Worm (Caenorhabditis elegans) whole organism, L1 larva: Measurements from ENCODE around the gene rsef-1.

Experiments used
- F16B12.6 ChIP-seq: fragments of 150-350 bp; optimal IDR thresholded peaks from 2 replicates; lab custom pipeline; 2014; ENCODE audit warnings: missing biosample characterization, missing genetic modification characterization
- aha-1 ChIP-seq: fragments of 150-350 bp; optimal IDR thresholded peaks from 2 replicates; lab custom pipeline; 2014; ENCODE audit warnings: missing biosample characterization, missing genetic modification characterization
- alr-1 ChIP-seq: fragments of 200-800 bp; sonication (Bioruptor generic); optimal IDR thresholded peaks from 2 replicates; lab custom pipeline; 2018; ENCODE audit warnings: borderline replicate concordance, mild to moderate bottlenecking, missing genetic modification characterization, missing compliant biosample characterization
- aly-2 ChIP-seq: fragments of 150-350 bp; optimal IDR thresholded peaks from 2 replicates; lab custom pipeline; 2014; ENCODE audit warnings: missing biosample characterization, missing genetic modification characterization
- blmp-1 ChIP-seq: fragments of 150-350 bp; optimal IDR thresholded peaks from 2 replicates; lab custom pipeline; 2014; ENCODE audit warnings: missing biosample characterization, missing genetic modification characterization
- ceh-63 ChIP-seq: fragments of 200-800 bp; sonication (Bioruptor generic); optimal IDR thresholded peaks from 2 replicates; lab custom pipeline; 2018; ENCODE audit warnings: mild to moderate bottlenecking, missing genetic modification characterization, missing compliant biosample characterization
- ceh-82 ChIP-seq, 3 experiments: fragments of 150-350 bp in 1 of 3; sonication (generic microtip) in 2 of 3; optimal IDR thresholded peaks; 2 replicates each; lab custom pipeline; 2014 to 2017; ENCODE audit warnings: missing biosample characterization in 3 of 3, missing genetic modification characterization in 3 of 3
- ces-1 ChIP-seq: fragments of 150-350 bp; optimal IDR thresholded peaks from 2 replicates; lab custom pipeline; 2014; ENCODE audit warnings: missing biosample characterization, missing genetic modification reagents, missing genetic modification characterization
- dpl-1 ChIP-seq, 3 experiments: fragments of 150-350 bp in 2 of 3; sonication (generic microtip) in 1 of 3; optimal IDR thresholded peaks; 2 replicates each; lab custom pipeline; 2014 to 2017; ENCODE audit warnings: missing biosample characterization in 3 of 3, missing genetic modification characterization in 3 of 3, missing genetic modification reagents in 3 of 3
- fkh-10 ChIP-seq: sonication (generic microtip); optimal IDR thresholded peaks from 2 replicates; lab custom pipeline; 2017; ENCODE audit warnings: missing biosample characterization, missing genetic modification reagents, missing genetic modification characterization
- hlh-17 ChIP-seq: fragments of 200-800 bp; sonication (Bioruptor generic); optimal IDR thresholded peaks from 2 replicates; lab custom pipeline; 2018; ENCODE audit warnings: missing genetic modification characterization, mild to moderate bottlenecking, missing compliant biosample characterization, moderate library complexity, borderline replicate concordance
- hlh-4 ChIP-seq: sonication (generic microtip); optimal IDR thresholded peaks from 2 replicates; lab custom pipeline; 2016; ENCODE audit warnings: mild to moderate bottlenecking, missing genetic modification characterization, missing compliant biosample characterization
- irx-1 ChIP-seq: sonication (generic microtip); optimal IDR thresholded peaks from 2 replicates; lab custom pipeline; 2016; ENCODE audit warnings: missing genetic modification characterization, missing compliant biosample characterization
- lin-13 ChIP-seq: fragments of 150-350 bp; optimal IDR thresholded peaks from 2 replicates; lab custom pipeline; 2014; ENCODE audit warnings: missing biosample characterization, missing genetic modification reagents, missing genetic modification characterization
- lin-14 ChIP-seq: fragments of 200-800 bp; sonication (Bioruptor generic); optimal IDR thresholded peaks from 2 replicates; lab custom pipeline; 2018; ENCODE audit warnings: mild to moderate bottlenecking, missing genetic modification characterization, moderate library complexity, missing compliant biosample characterization
- lin-15B ChIP-seq: fragments of 150-350 bp; sonication (generic microtip); optimal IDR thresholded peaks from 3 replicates; lab custom pipeline; 2014; ENCODE audit warnings: missing biosample characterization, missing genetic modification characterization
- lin-35 ChIP-seq, 2 experiments: fragments of 150-350 bp; optimal IDR thresholded peaks; 2 replicates each; lab custom pipeline; 2014; ENCODE audit warnings: missing biosample characterization in 2 of 2, missing genetic modification characterization in 2 of 2, missing genetic modification reagents in 2 of 2
- lin-39 ChIP-seq: fragments of 150-350 bp; optimal IDR thresholded peaks from 2 replicates; lab custom pipeline; 2014; ENCODE audit warnings: missing biosample characterization, missing genetic modification reagents, missing genetic modification characterization
- lsy-2 ChIP-seq, 2 experiments: fragments of 150-350 bp; optimal IDR thresholded peaks; 2 replicates each; lab custom pipeline; 2014; ENCODE audit warnings: missing biosample characterization in 2 of 2, missing genetic modification characterization in 2 of 2
- mab-9 ChIP-seq: fragments of 200-800 bp; sonication (Bioruptor generic); IDR thresholded peaks from 2 replicates; pipeline ENCODE4 v1.3.6; 2022; ENCODE audit warnings: missing genetic modification reagents, missing genetic modification characterization, missing compliant biosample characterization
- nhr-11 ChIP-seq: fragments of 150-350 bp; optimal IDR thresholded peaks from 2 replicates; lab custom pipeline; 2014; ENCODE audit warnings: missing biosample characterization, missing genetic modification characterization
- nhr-12 ChIP-seq: sonication (generic microtip); optimal IDR thresholded peaks from 2 replicates; lab custom pipeline; 2017; ENCODE audit warnings: missing biosample characterization, missing genetic modification characterization
- nhr-19 ChIP-seq: fragments of 200-800 bp; sonication (Bioruptor generic); conservative IDR thresholded peaks from 2 replicates; pipeline ENCODE4 v1.3.6; 2022; ENCODE audit warnings: missing genetic modification characterization, missing compliant biosample characterization
- nhr-20 ChIP-seq: sonication (generic microtip); optimal IDR thresholded peaks from 2 replicates; lab custom pipeline; 2016; ENCODE audit warnings: mild to moderate bottlenecking, missing genetic modification characterization, missing compliant biosample characterization
- nhr-47 ChIP-seq: sonication (generic microtip); optimal IDR thresholded peaks from 2 replicates; lab custom pipeline; 2016; ENCODE audit warnings: mild to moderate bottlenecking, missing genetic modification characterization, moderate library complexity, missing compliant biosample characterization
- nhr-71 ChIP-seq: sonication (generic microtip); optimal IDR thresholded peaks from 2 replicates; lab custom pipeline; 2016; ENCODE audit warnings: mild to moderate bottlenecking, missing genetic modification characterization, moderate library complexity, missing compliant biosample characterization
- nhr-76 ChIP-seq: sonication (generic microtip); optimal IDR thresholded peaks from 2 replicates; lab custom pipeline; 2017; ENCODE audit warnings: missing biosample characterization, missing genetic modification characterization
- nhr-77 ChIP-seq: fragments of 150-350 bp; optimal IDR thresholded peaks from 2 replicates; lab custom pipeline; 2014; ENCODE audit warnings: missing biosample characterization, missing genetic modification characterization
- nhr-84 ChIP-seq: sonication (generic microtip); optimal IDR thresholded peaks from 2 replicates; lab custom pipeline; 2017; ENCODE audit warnings: missing biosample characterization, missing genetic modification characterization
- nhr-85 ChIP-seq: sonication (generic microtip); peaks from one replicate; lab custom pipeline; 2016; ENCODE audit warnings: missing genetic modification characterization, inconsistent platforms, missing compliant biosample characterization
- nhr-90 ChIP-seq: sonication (generic microtip); optimal IDR thresholded peaks from 2 replicates; lab custom pipeline; 2016; ENCODE audit warnings: mild to moderate bottlenecking, missing genetic modification characterization, missing compliant biosample characterization; ENCODE audit not compliant: poor library complexity
- pag-3 ChIP-seq: sonication (generic microtip); optimal IDR thresholded peaks from 2 replicates; lab custom pipeline; 2017; ENCODE audit warnings: missing genetic modification characterization, mild to moderate bottlenecking, missing compliant biosample characterization, antibody characterized with exemption, borderline replicate concordance; ENCODE audit not compliant: insufficient read depth
- pax-3 ChIP-seq: fragments of 200-800 bp; sonication (Bioruptor generic); optimal IDR thresholded peaks from 2 replicates; lab custom pipeline; 2018; ENCODE audit warnings: mild to moderate bottlenecking, missing genetic modification characterization, moderate library complexity, missing compliant biosample characterization
- rnt-1 ChIP-seq: sonication (generic microtip); optimal IDR thresholded peaks from 2 replicates; lab custom pipeline; 2016; ENCODE audit warnings: mild to moderate bottlenecking, missing genetic modification characterization, moderate library complexity, missing compliant biosample characterization
- snpc-4 ChIP-seq: fragments of 150-350 bp; optimal IDR thresholded peaks from 2 replicates; lab custom pipeline; 2014; ENCODE audit warnings: missing biosample characterization, missing genetic modification characterization
- sox-4 ChIP-seq: sonication (generic microtip); optimal IDR thresholded peaks from 2 replicates; lab custom pipeline; 2016; ENCODE audit warnings: missing genetic modification characterization, missing compliant biosample characterization
- sup-37 ChIP-seq: fragments of 200-800 bp; sonication (Bioruptor generic); optimal IDR thresholded peaks from 2 replicates; lab custom pipeline; 2018; ENCODE audit warnings: mild to moderate bottlenecking, missing genetic modification characterization, missing compliant biosample characterization
- swsn-7 ChIP-seq: sonication (generic microtip); optimal IDR thresholded peaks from 2 replicates; lab custom pipeline; 2016; ENCODE audit warnings: missing genetic modification characterization, missing compliant biosample characterization
- tbx-2 ChIP-seq: sonication (generic microtip); optimal IDR thresholded peaks from 2 replicates; lab custom pipeline; 2016; ENCODE audit warnings: missing genetic modification characterization, missing compliant biosample characterization
- tlp-1 ChIP-seq: fragments of 150-350 bp; optimal IDR thresholded peaks from 2 replicates; lab custom pipeline; 2014; ENCODE audit warnings: missing biosample characterization, missing genetic modification characterization
- unc-30 ChIP-seq: sonication (generic microtip); optimal IDR thresholded peaks from 2 replicates; lab custom pipeline; 2017; ENCODE audit warnings: missing biosample characterization, missing genetic modification characterization
- unc-86 ChIP-seq: sonication (generic microtip); optimal IDR thresholded peaks from 2 replicates; lab custom pipeline; 2016; ENCODE audit warnings: missing genetic modification characterization, missing compliant biosample characterization
- unc-98 ChIP-seq: fragments of 200-800 bp; sonication (Bioruptor generic); IDR thresholded peaks from 2 replicates; pipeline ENCODE4 v1.3.6; 2022; ENCODE audit warnings: missing genetic modification characterization, missing compliant biosample characterization
- vab-15 ChIP-seq: sonication (generic microtip); optimal IDR thresholded peaks from 2 replicates; lab custom pipeline; 2017; ENCODE audit warnings: missing genotype, mild to moderate bottlenecking, missing genetic modification characterization, missing compliant biosample characterization
- zag-1 ChIP-seq: fragments of 150-350 bp; optimal IDR thresholded peaks from 2 replicates; lab custom pipeline; 2014; ENCODE audit warnings: missing biosample characterization, missing genetic modification characterization
- ztf-4 ChIP-seq: fragments of 150-350 bp; optimal IDR thresholded peaks from 2 replicates; lab custom pipeline; 2014; ENCODE audit warnings: missing biosample characterization, missing genetic modification characterization

The rsef-1 gene

DNA sequence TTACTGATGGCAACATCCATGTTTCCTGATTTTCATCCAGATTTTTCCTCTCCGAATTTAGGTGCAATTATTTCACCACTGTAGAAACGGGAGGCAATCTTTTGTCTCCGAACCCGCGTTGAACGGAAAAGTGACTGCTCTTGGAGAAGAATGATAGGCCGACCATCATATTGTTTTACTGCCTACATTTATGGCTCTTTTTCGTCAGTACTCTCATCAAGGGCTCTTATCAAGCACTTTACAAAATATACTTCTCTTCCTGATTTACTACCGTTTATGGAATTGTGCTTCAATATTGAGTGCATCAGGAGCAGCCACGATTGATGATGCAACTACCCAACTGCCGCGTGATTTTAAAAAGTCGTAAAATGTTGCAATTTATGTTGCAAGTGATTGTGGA lies 4.8 kb downstream of the rsef-1 start:
- TF ChIP-seq nhr-19 (GFP tag; lab: Robert Waterston, UW) (no peak), nhr-77 (no peak), mab-9 (no peak), ceh-63 (no peak), zag-1 (tag; lab: Kevin White, UChicago) (no peak), ztf-4 (tag; lab: Kevin White, UChicago) (no peak), unc-86 (tag; lab: Kevin White, UChicago) (no peak), lin-39 (tag; lab: Kevin White, UChicago) (no peak), nhr-84 (tag; lab: Kevin White, UChicago) (no peak), blmp-1 (tag; lab: Kevin White, UChicago) (no peak)

DNA sequence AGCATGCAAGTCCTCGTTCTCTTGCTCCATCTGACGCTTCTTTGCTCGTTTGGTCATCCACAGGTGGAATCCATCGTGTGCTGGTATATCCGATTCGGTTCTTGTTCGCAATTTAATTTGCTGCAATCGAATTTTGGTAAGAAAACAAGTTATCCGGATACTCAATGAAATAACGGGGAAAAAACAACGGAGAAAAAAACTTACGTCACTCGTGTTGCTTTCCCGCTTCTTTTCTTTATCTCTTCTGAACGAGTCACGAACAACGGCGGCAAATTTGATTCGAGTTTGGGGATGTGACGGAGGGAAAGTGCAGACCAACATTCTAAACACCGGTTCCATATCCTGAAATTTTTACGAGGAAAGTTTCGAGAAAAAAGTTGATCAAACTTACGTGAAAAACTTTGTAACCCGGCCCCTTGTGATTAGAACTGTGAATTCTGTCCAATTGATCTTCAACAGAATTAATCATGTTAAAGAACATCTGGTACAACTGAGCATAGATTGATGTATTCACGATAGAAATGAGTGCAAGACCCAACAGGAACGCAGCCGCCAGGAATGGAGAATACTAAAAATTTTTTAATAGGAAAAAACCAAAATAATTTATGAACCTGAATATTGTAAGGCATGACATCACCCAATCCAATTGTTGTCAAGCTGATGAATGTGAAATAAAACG lies 7.7 kb downstream of the rsef-1 start:
- TF ChIP-seq fkh-10 (GFP tag; lab: Kevin White, UChicago): peak; percentile 50
- peak; percentile 25 for TF ChIP-seq tbx-2 (tag; lab: Kevin White, UChicago)
- no peak for TF ChIP-seq lin-15B (tag; lab: Kevin White, UChicago)
- peak; percentile 49 for TF ChIP-seq lin-14 (GFP tag; lab: Kevin White, UChicago)
- TF ChIP-seq swsn-7 (tag; lab: Kevin White, UChicago): no peak

DNA sequence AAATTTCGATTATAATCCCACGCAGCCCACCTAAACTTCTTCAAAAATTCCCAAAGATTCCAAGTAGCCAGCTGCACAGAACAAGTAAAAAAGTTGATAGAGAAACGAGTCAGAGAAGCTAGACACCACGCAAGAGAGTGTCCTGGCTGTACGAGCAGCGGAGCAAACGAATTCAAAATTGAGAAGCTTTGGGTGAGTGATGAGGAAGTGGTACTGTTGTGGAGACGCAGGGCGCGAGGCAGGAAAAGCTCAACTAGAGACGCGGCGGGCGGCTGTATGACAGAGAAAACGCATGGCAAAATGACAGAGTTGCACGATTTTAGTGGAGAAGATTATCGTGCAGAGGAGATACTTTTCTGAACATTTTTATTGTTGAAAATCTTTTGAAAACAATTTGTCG lies 10.0 kb downstream of the rsef-1 start:
- peak in 1 of 2 experiments; percentile 57 for TF ChIP-seq lsy-2 (tag; optimal IDR thresholded peaks at IDR 0.05; lab: Kevin White, UChicago)
- TF ChIP-seq swsn-7 (tag; lab: Kevin White, UChicago): peak; percentile 64
- TF ChIP-seq lin-14 (GFP tag; lab: Kevin White, UChicago): peak; percentile 86
- no peak for TF ChIP-seq lin-35 (GFP tag; optimal IDR thresholded peaks at IDR 0.05; lab: Kevin White, UChicago)
- no peak for TF ChIP-seq blmp-1 (tag; lab: Kevin White, UChicago)
- TF ChIP-seq nhr-90 (tag; lab: Kevin White, UChicago): no peak
- TF ChIP-seq aha-1 (tag; lab: Kevin White, UChicago): no peak
- peak; percentile 47 for TF ChIP-seq nhr-19 (GFP tag; lab: Robert Waterston, UW)
- no peak for TF ChIP-seq lin-39 (tag; lab: Kevin White, UChicago)
- TF ChIP-seq unc-86 (tag; lab: Kevin White, UChicago): peak; percentile 41
- peak; percentile 20 for TF ChIP-seq nhr-20 (tag; lab: Kevin White, UChicago)
- no peak for TF ChIP-seq unc-30
- peak; percentile 47 for TF ChIP-seq tbx-2 (tag; lab: Kevin White, UChicago)
- TF ChIP-seq pax-3 (tag; lab: Kevin White, UChicago): no peak
- TF ChIP-seq rnt-1 (tag; lab: Kevin White, UChicago): peak; percentile 76
- no peak for TF ChIP-seq zag-1 (tag; lab: Kevin White, UChicago)
- no peak for TF ChIP-seq hlh-17 (GFP tag; lab: Kevin White, UChicago)
- TF ChIP-seq pag-3 (tag; lab: Kevin White, UChicago): no peak
- TF ChIP-seq unc-98 (GFP tag; lab: Robert Waterston, UW): no peak
- no peak for TF ChIP-seq F16B12.6 (tag; lab: Kevin White, UChicago)
- no peak for TF ChIP-seq nhr-77
- TF ChIP-seq nhr-11 (tag; lab: Kevin White, UChicago): no peak
- TF ChIP-seq tlp-1 (tag; lab: Kevin White, UChicago): no peak
- TF ChIP-seq dpl-1 (GFP tag; optimal IDR thresholded peaks at IDR 0.05; lab: Kevin White, UChicago): peak in 1 of 3 experiments; percentile 6
- no peak for TF ChIP-seq irx-1 (tag; lab: Kevin White, UChicago)
- TF ChIP-seq nhr-84 (tag; lab: Kevin White, UChicago): no peak
- TF ChIP-seq vab-15: no peak
- peak; percentile 72 for TF ChIP-seq nhr-71
- no peak for TF ChIP-seq nhr-76 (tag; lab: Kevin White, UChicago)
- TF ChIP-seq fkh-10 (GFP tag; lab: Kevin White, UChicago): peak; percentile 62
- peak; percentile 58 for TF ChIP-seq nhr-47 (tag; lab: Kevin White, UChicago)
- TF ChIP-seq sup-37 (GFP tag; lab: Kevin White, UChicago): no peak
- no peak for TF ChIP-seq hlh-4 (tag; lab: Kevin White, UChicago)
- no peak for TF ChIP-seq ces-1
- TF ChIP-seq ceh-82 (tag; optimal IDR thresholded peaks at IDR 0.05; lab: Kevin White, UChicago): peak; percentile 40 to 66 (median 50)
- TF ChIP-seq snpc-4 (tag; lab: Kevin White, UChicago): no peak
- no peak for TF ChIP-seq nhr-12 (tag; lab: Kevin White, UChicago)
- no peak for TF ChIP-seq sox-4
- TF ChIP-seq nhr-85 (tag; lab: Kevin White, UChicago): no peak
- TF ChIP-seq lin-13 (GFP tag; lab: Kevin White, UChicago): no peak
- no peak for TF ChIP-seq alr-1
- no peak for TF ChIP-seq ztf-4 (tag; lab: Kevin White, UChicago)
- TF ChIP-seq aly-2: no peak
